Fruit fly (Drosophila melanogaster): ENCODE measurements around the gene slou.

Gene slou

dm6 chr3R:21566367-21566766 lies 9.4 kb upstream of the slou start:
- TF ChIP-seq Scr (GFP tag; IDR thresholded peaks at IDR 0.05; ENCODE audit: partially characterized antibody) (no peak), Antp (GFP tag; optimal IDR thresholded peaks at IDR 0.05) (no peak), toy (GFP tag; IDR thresholded peaks at IDR 0.05) (no peak), gcm (GFP tag; optimal IDR thresholded peaks at IDR 0.05) (no peak), crp (GFP tag; optimal IDR thresholded peaks at IDR 0.05) (no peak), CG33557 (GFP tag; optimal IDR thresholded peaks at IDR 0.05) (no peak), ara (GFP tag; IDR thresholded peaks at IDR 0.05) (no peak), CG9215 (GFP tag; IDR thresholded peaks at IDR 0.05) (no peak), CG11456 (GFP tag; IDR thresholded peaks at IDR 0.05) (no peak), z (GFP tag; IDR thresholded peaks at IDR 0.05) (peak; percentile 62; the same call in 2 of the 3 replicates), CG17568 (GFP tag; optimal IDR thresholded peaks at IDR 0.05) (no peak), CG3838 (GFP tag; optimal IDR thresholded peaks at IDR 0.05) (no peak), twi (tag; optimal IDR thresholded peaks at IDR 0.05) (peak; percentile 78)

dm6 chr3R:21563306-21563705 lies 6.3 kb upstream of the slou start:
- peak; percentile 52; the same call in 1 of the 3 replicates for TF ChIP-seq sr (GFP tag; IDR thresholded peaks at IDR 0.05)
- TF ChIP-seq CG7372 (GFP tag; IDR thresholded peaks at IDR 0.05) = no peak
- TF ChIP-seq CG8359 (GFP tag; optimal IDR thresholded peaks at IDR 0.05; ENCODE audit: borderline replicate concordance) = no peak
- no peak for TF ChIP-seq CoRest (tag; optimal IDR thresholded peaks at IDR 0.05)
- peak; percentile 74 for TF ChIP-seq Nf-YC (tag; optimal IDR thresholded peaks at IDR 0.05)
- peak; percentile 31 for TF ChIP-seq ewg (GFP tag; optimal IDR thresholded peaks at IDR 0.05)
- TF ChIP-seq al (GFP tag; IDR thresholded peaks at IDR 0.05) = 0 out of 2 replicates have a peak, but pooled peaks have one; percentile 13

- peak; percentile 32 for TF ChIP-seq CG33557 (GFP tag; optimal IDR thresholded peaks at IDR 0.05)
- no peak for TF ChIP-seq CG9797 (GFP tag; optimal IDR thresholded peaks at IDR 0.05)
- TF ChIP-seq gce (GFP tag; IDR thresholded peaks at IDR 0.05) = no peak
- TF ChIP-seq CG13775 (GFP tag; optimal IDR thresholded peaks at IDR 0.05) = peak; percentile 25
- TF ChIP-seq CG9437 (GFP tag; optimal IDR thresholded peaks at IDR 0.05) = peak; percentile 6
- TF ChIP-seq Fer2 (tag; optimal IDR thresholded peaks at IDR 0.05) = no peak
- TF ChIP-seq Asciz (GFP tag; optimal IDR thresholded peaks at IDR 0.05) = peak; percentile 32
- peak; percentile 9 for TF ChIP-seq CG15011 (GFP tag; optimal IDR thresholded peaks at IDR 0.05)
- TF ChIP-seq HLHmδ (GFP tag; optimal IDR thresholded peaks at IDR 0.05) = peak; percentile 65
- no peak for TF ChIP-seq unpg (GFP tag; optimal IDR thresholded peaks at IDR 0.05)
- no peak for TF ChIP-seq ac (GFP tag; optimal IDR thresholded peaks at IDR 0.05)
- TF ChIP-seq CG8359 (GFP tag; optimal IDR thresholded peaks at IDR 0.05; ENCODE audit: borderline replicate concordance) = no peak
- TF ChIP-seq lab (GFP tag; optimal IDR thresholded peaks at IDR 0.05) = peak; percentile 37
- no peak for TF ChIP-seq usp (GFP tag; optimal IDR thresholded peaks at IDR 0.05)
- TF ChIP-seq CG15479 (GFP tag; optimal IDR thresholded peaks at IDR 0.05) = peak; percentile 24
- no peak for TF ChIP-seq chif (GFP tag; optimal IDR thresholded peaks at IDR 0.05)
- peak; percentile 70 for TF ChIP-seq ci (GFP tag; IDR thresholded peaks at IDR 0.05)
- peak; percentile 48 for TF ChIP-seq CrebB (tag; optimal IDR thresholded peaks at IDR 0.05)
- TF ChIP-seq ap (GFP tag; IDR thresholded peaks at IDR 0.05) = no peak
- TF ChIP-seq CG34224 (GFP tag; IDR thresholded peaks at IDR 0.05; ENCODE audit: partially characterized antibody) = peak; percentile 24; the same call in 1 of the 3 replicates
- TF ChIP-seq nerfin-1 (tag; optimal IDR thresholded peaks at IDR 0.05) = peak; percentile 3
- no peak for TF ChIP-seq MESR4 (GFP tag; optimal IDR thresholded peaks at IDR 0.05)
- TF ChIP-seq CG8388 (GFP tag; optimal IDR thresholded peaks at IDR 0.05) = peak; percentile 2
- no peak for TF ChIP-seq CG7745 (tag; optimal IDR thresholded peaks at IDR 0.05)
- no peak for TF ChIP-seq Tbp (GFP tag; optimal IDR thresholded peaks at IDR 0.05)
- peak; percentile 21; the same call in 1 of the 2 replicates for TF ChIP-seq Nf-YA (GFP tag; IDR thresholded peaks at IDR 0.05)
- TF ChIP-seq CG31365 (tag; optimal IDR thresholded peaks at IDR 0.05) = peak; percentile 24
- peak; percentile 25 for TF ChIP-seq HHEX (GFP tag; optimal IDR thresholded peaks at IDR 0.05)
- no peak for TF ChIP-seq CG4360 (GFP tag; IDR thresholded peaks at IDR 0.05)
- no peak for TF ChIP-seq CG12769 (tag; optimal IDR thresholded peaks at IDR 0.05)
Observed at dm6 chr3R:21561427-21561872, 4.5 kb upstream of the slou start.

Data from whole organism, embryonic.